Fruit fly (Drosophila melanogaster) whole organism, embryonic: Measurements from ENCODE around the gene ND-23.
A peak's percentile ranks its signal among the peaks of the same experiment; 100 is the strongest.

Experiments used
- Abd-B ChIP-seq: fragments of 200-800 bp; sonication (Bioruptor generic); optimal IDR thresholded peaks from 2 replicates; lab custom pipeline; 2018; ENCODE audit warnings: missing biosample characterization, mild to moderate bottlenecking, missing genetic modification characterization, moderate library complexity
- Atf-2 ChIP-seq: fragments of 200-800 bp; sonication (Bioruptor generic); optimal IDR thresholded peaks from 2 replicates; lab custom pipeline; 2016; ENCODE audit warnings: missing biosample characterization, missing genetic modification characterization
- CG10543 ChIP-seq: fragments of 200-800 bp; sonication (Bioruptor generic); optimal IDR thresholded peaks from 3 replicates; lab custom pipeline; 2017; ENCODE audit warnings: missing biosample characterization, mild to moderate bottlenecking, missing genetic modification characterization, moderate library complexity
- CG12219 ChIP-seq: fragments of 200-800 bp; sonication (Bioruptor generic); optimal IDR thresholded peaks from 3 replicates; lab custom pipeline; 2018; ENCODE audit warnings: missing biosample characterization, mild to moderate bottlenecking, missing genetic modification characterization
- CG13624 ChIP-seq: fragments of 200-800 bp; sonication (Bioruptor generic); optimal IDR thresholded peaks from 2 replicates; lab custom pipeline; 2016; ENCODE audit warnings: missing biosample characterization, missing genetic modification characterization
- CG16779 ChIP-seq: fragments of 200-800 bp; sonication (Bioruptor generic); IDR thresholded peaks from 2 replicates; pipeline ENCODE4 v1.3.6; 2022; ENCODE audit warnings: missing biosample characterization, missing genetic modification characterization
- CG17328 ChIP-seq: fragments of 200-800 bp; sonication (Bioruptor generic); IDR thresholded peaks from 2 replicates; pipeline ENCODE4 v1.3.6; 2022; ENCODE audit warnings: missing biosample characterization, missing genetic modification characterization
- CG2712 ChIP-seq: fragments of 200-800 bp; optimal IDR thresholded peaks from 3 replicates; lab custom pipeline; 2019; ENCODE audit warnings: missing biosample characterization, mild to moderate bottlenecking, missing genetic modification characterization, moderate library complexity
- CG2889 ChIP-seq: fragments of 200-800 bp; sonication (Bioruptor generic); IDR thresholded peaks from 3 replicates; pipeline ENCODE4 v1.3.6; 2022; ENCODE audit warnings: missing biosample characterization, missing genetic modification characterization
- CG30403 ChIP-seq: fragments of 200-800 bp; sonication (Bioruptor generic); optimal IDR thresholded peaks from 3 replicates; lab custom pipeline; 2016; ENCODE audit warnings: missing biosample characterization, missing genetic modification characterization
- CG34422 ChIP-seq: fragments of 200-800 bp; sonication (Bioruptor generic); IDR thresholded peaks from 3 replicates; pipeline ENCODE4 v1.3.6; 2022; ENCODE audit warnings: missing biosample characterization, missing genetic modification characterization
- CG5953 ChIP-seq: fragments of 200-800 bp; sonication (Bioruptor generic); IDR thresholded peaks from 2 replicates; pipeline ENCODE4 v1.3.6; 2022; ENCODE audit warnings: missing biosample characterization, missing genetic modification characterization
- CG6854 ChIP-seq: fragments of 200-800 bp; sonication (Bioruptor generic); optimal IDR thresholded peaks from 3 replicates; lab custom pipeline; 2017; ENCODE audit warnings: missing biosample characterization, mild to moderate bottlenecking, missing genetic modification characterization
- CG7372 ChIP-seq: fragments of 200-800 bp; sonication (Bioruptor generic); IDR thresholded peaks from 2 replicates; pipeline ENCODE4 v1.3.6; 2022; ENCODE audit warnings: missing biosample characterization, missing genetic modification characterization
- CG8089 ChIP-seq: fragments of 200-800 bp; sonication (Bioruptor generic); optimal IDR thresholded peaks from 3 replicates; lab custom pipeline; 2016; ENCODE audit warnings: missing biosample characterization, missing genetic modification characterization
- CG9727 ChIP-seq: fragments of 200-800 bp; sonication (Bioruptor generic); optimal IDR thresholded peaks from 3 replicates; lab custom pipeline; 2017; ENCODE audit warnings: missing biosample characterization, mild to moderate bottlenecking, missing genetic modification characterization
- CHES-1-like ChIP-seq: fragments of 200-800 bp; sonication (Bioruptor generic); optimal IDR thresholded peaks from 2 replicates; lab custom pipeline; 2016; ENCODE audit warnings: missing biosample characterization, missing genetic modification characterization
- D19B ChIP-seq: fragments of 200-800 bp; sonication (Bioruptor generic); optimal IDR thresholded peaks from 2 replicates; lab custom pipeline; 2017; ENCODE audit warnings: missing biosample characterization, mild to moderate bottlenecking, missing genetic modification characterization
- Dek ChIP-seq: fragments of 200-800 bp; sonication (Bioruptor generic); optimal IDR thresholded peaks from 3 replicates; lab custom pipeline; 2019; ENCODE audit warnings: missing biosample characterization, mild to moderate bottlenecking, missing genetic modification characterization, moderate library complexity
- Dip2 ChIP-seq: fragments of 200-800 bp; sonication (Bioruptor generic); IDR thresholded peaks from 2 replicates; pipeline ENCODE4 v1.3.6; 2022; ENCODE audit warnings: missing biosample characterization, missing genetic modification characterization
- Doc3 ChIP-seq: fragments of 200-800 bp; sonication (Bioruptor generic); IDR thresholded peaks from 3 replicates; pipeline ENCODE4 v1.3.6; 2022; ENCODE audit warnings: missing biosample characterization, missing genetic modification characterization; ENCODE audit not compliant: partially characterized antibody
- Eip74EF ChIP-seq, 2 experiments: fragments of 200-800 bp in 1 of 2; fragments of >200 bp in 1 of 2; sonication (Bioruptor generic) in 1 of 2; optimal IDR thresholded peaks; 2 replicates each; lab custom pipeline; 2017 to 2019; ENCODE audit warnings: missing biosample characterization in 2 of 2, missing genetic modification characterization in 2 of 2, mild to moderate bottlenecking in 1 of 2, moderate library complexity in 1 of 2
- GATAe ChIP-seq: fragments of 200-800 bp; sonication (Bioruptor generic); conservative IDR thresholded peaks from 2 replicates; pipeline ENCODE4 v1.3.6; 2022; ENCODE audit warnings: missing biosample characterization, missing genetic modification characterization
- Gug ChIP-seq: fragments of 200-800 bp; sonication (Bioruptor generic); IDR thresholded peaks from 4 replicates; pipeline ENCODE4 v1.3.6; 2022; ENCODE audit warnings: missing biosample characterization, missing genetic modification characterization
- HmgZ ChIP-seq: fragments of 200-800 bp; sonication (Bioruptor generic); optimal IDR thresholded peaks from 2 replicates; lab custom pipeline; 2018; ENCODE audit warnings: missing biosample characterization, mild to moderate bottlenecking, missing genetic modification characterization
- Hr39 ChIP-seq: fragments of >200 bp; optimal IDR thresholded peaks from 2 replicates; lab custom pipeline; 2017
- Hr51 ChIP-seq, 2 experiments: fragments of 200-800 bp; sonication (Bioruptor generic); optimal IDR thresholded peaks; 2 replicates in 1 of 2; 3 replicates in 1 of 2; lab custom pipeline; 2016 to 2018; ENCODE audit warnings: missing biosample characterization in 2 of 2, missing genetic modification characterization in 2 of 2, mild to moderate bottlenecking in 1 of 2, moderate library complexity in 1 of 2
- Mrtf ChIP-seq: fragments of 200-800 bp; sonication (Bioruptor generic); IDR thresholded peaks from 3 replicates; pipeline ENCODE4 v1.3.6; 2022; ENCODE audit warnings: missing biosample characterization, missing genetic modification characterization
- Opbp ChIP-seq: fragments of 200-800 bp; sonication (Bioruptor generic); IDR thresholded peaks from 3 replicates; pipeline ENCODE4 v1.3.6; 2022; ENCODE audit warnings: missing biosample characterization, missing genetic modification characterization; ENCODE audit not compliant: partially characterized antibody
- Spps ChIP-seq: fragments of 200-800 bp; sonication (Bioruptor generic); optimal IDR thresholded peaks from 2 replicates; lab custom pipeline; 2018; ENCODE audit warnings: missing biosample characterization, mild to moderate bottlenecking, missing genetic modification characterization
- Taf1 ChIP-seq: fragments of 200-800 bp; sonication (Bioruptor generic); IDR thresholded peaks from 2 replicates; pipeline ENCODE4 v1.3.6; 2022; ENCODE audit warnings: missing biosample characterization, missing genetic modification characterization
- al ChIP-seq: fragments of 200-800 bp; sonication (Bioruptor generic); IDR thresholded peaks from 2 replicates; pipeline ENCODE4 v1.3.6; 2022; ENCODE audit warnings: missing biosample characterization, missing genetic modification characterization
- amos ChIP-seq: fragments of 200-800 bp; sonication (Bioruptor generic); IDR thresholded peaks from 2 replicates; pipeline ENCODE4 v1.3.6; 2022; ENCODE audit warnings: missing biosample characterization, missing genetic modification characterization; ENCODE audit not compliant: partially characterized antibody
- ash1 ChIP-seq: fragments of 200-800 bp; sonication (Bioruptor generic); optimal IDR thresholded peaks from 2 replicates; lab custom pipeline; 2018; ENCODE audit warnings: missing biosample characterization, mild to moderate bottlenecking, missing genetic modification characterization
- caup ChIP-seq: fragments of 200-800 bp; sonication (Bioruptor generic); optimal IDR thresholded peaks from 3 replicates; lab custom pipeline; 2017; ENCODE audit warnings: missing biosample characterization, mild to moderate bottlenecking, missing genetic modification characterization, moderate library complexity; ENCODE audit not compliant: severe bottlenecking
- ci ChIP-seq: fragments of 200-800 bp; sonication (Bioruptor generic); IDR thresholded peaks from 3 replicates; pipeline ENCODE4 v1.3.6; 2022; ENCODE audit warnings: missing biosample characterization, missing genetic modification characterization
- fd64A ChIP-seq: fragments of 200-800 bp; sonication (Bioruptor generic); optimal IDR thresholded peaks from 3 replicates; lab custom pipeline; 2018; ENCODE audit warnings: missing biosample characterization, mild to moderate bottlenecking, missing genetic modification characterization
- gcm2 ChIP-seq: fragments of 200-800 bp; sonication (Bioruptor generic); optimal IDR thresholded peaks from 2 replicates; lab custom pipeline; 2016; ENCODE audit warnings: missing biosample characterization, missing genetic modification characterization
- gt ChIP-seq: fragments of 200-800 bp; sonication (Bioruptor generic); IDR thresholded peaks from 2 replicates; pipeline ENCODE4 v1.3.6; 2022; ENCODE audit warnings: missing biosample characterization, missing genetic modification characterization
- knrl ChIP-seq: fragments of 200-800 bp; sonication (Bioruptor generic); IDR thresholded peaks from 3 replicates; pipeline ENCODE4 v1.3.6; 2022; ENCODE audit warnings: missing biosample characterization, missing genetic modification characterization; ENCODE audit not compliant: partially characterized antibody
- lmd ChIP-seq: fragments of 200-800 bp; sonication (Bioruptor generic); IDR thresholded peaks from 2 replicates; pipeline ENCODE4 v1.3.6; 2022; ENCODE audit warnings: missing biosample characterization, missing genetic modification characterization
- lola ChIP-seq, 3 experiments: fragments of >200 bp in 2 of 3; fragments of 200-800 bp in 1 of 3; sonication (Bioruptor generic) in 1 of 3; optimal IDR thresholded peaks; 2 replicates each; lab custom pipeline; 2017 to 2019; ENCODE audit warnings: missing biosample characterization in 3 of 3, missing genetic modification characterization in 3 of 3, mild to moderate bottlenecking in 1 of 3, moderate library complexity in 1 of 3
- luna ChIP-seq: fragments of 200-800 bp; sonication (Bioruptor generic); optimal IDR thresholded peaks from 2 replicates; lab custom pipeline; 2016; ENCODE audit warnings: missing biosample characterization, missing genetic modification characterization
- prd ChIP-seq, 3 experiments: fragments of >200 bp in 2 of 3; fragments of 200-800 bp in 1 of 3; sonication (Bioruptor generic) in 1 of 3; optimal IDR thresholded peaks in 2 of 3; IDR thresholded peaks in 1 of 3; 2 replicates in 2 of 3; 3 replicates in 1 of 3; pipeline versions ENCODE4 v1.3.6 to Lab custom; 2017 to 2022; ENCODE audit warnings: missing biosample characterization in 1 of 3, missing genetic modification characterization in 1 of 3
- pum ChIP-seq: fragments of 200-800 bp; sonication (Bioruptor generic); optimal IDR thresholded peaks from 2 replicates; lab custom pipeline; 2016; ENCODE audit warnings: missing biosample characterization, missing genetic modification characterization
- salm ChIP-seq: fragments of 200-800 bp; sonication (Bioruptor generic); optimal IDR thresholded peaks from 2 replicates; lab custom pipeline; 2018; ENCODE audit warnings: missing biosample characterization, mild to moderate bottlenecking, missing genetic modification characterization
- shn ChIP-seq: fragments of 200-800 bp; sonication (Bioruptor generic); optimal IDR thresholded peaks from 3 replicates; lab custom pipeline; 2016; ENCODE audit warnings: missing biosample characterization, missing genetic modification characterization
- so ChIP-seq: fragments of 200-800 bp; sonication (Bioruptor generic); IDR thresholded peaks from 3 replicates; pipeline ENCODE4 v1.3.6; 2022; ENCODE audit warnings: missing biosample characterization, missing genetic modification characterization

The ND-23 gene

DNA sequence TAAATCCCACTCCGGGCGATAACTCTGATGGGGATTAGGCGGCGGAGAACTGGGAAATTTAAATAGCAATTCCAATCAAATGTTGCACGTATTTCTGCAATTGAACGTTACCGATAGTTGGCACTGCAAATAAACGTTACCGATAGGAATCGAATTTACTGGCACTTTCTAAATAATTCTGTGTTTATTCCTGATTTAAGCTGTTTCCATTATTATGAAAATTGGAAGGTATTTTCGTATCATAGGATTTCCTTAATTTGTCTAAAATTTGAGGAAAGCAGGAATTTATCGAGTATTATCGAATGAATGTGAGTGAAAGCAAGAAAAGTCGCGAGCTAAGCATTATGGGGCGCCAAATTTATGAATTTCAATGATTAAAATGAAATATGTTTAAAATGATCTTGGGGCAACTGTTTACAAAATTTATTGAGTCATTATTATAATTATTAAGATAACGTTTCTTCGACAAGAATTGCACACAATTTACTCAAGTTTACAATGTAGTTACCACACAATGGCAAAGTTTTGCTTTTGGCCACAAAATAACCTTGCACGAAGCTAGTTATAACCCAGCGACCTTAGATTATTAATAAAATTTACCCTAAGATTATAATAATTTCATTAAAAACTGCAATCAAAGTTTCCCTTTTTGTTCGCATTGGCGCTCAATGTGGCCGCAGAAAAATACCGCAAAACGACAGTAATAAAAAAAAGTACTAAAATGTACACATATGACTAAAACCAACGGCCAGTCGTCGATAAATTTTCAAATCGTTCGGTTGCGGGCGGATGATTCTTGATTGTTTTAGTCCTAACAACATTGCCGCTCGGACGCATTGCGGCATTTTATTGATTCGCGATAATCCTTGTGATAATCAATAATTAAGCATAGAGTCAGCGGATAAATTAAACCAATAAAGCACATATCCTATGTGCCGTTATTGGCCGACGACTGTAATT is 33.1 kb downstream of the ND-23 start, which contains the start of gene alpha-Man-IIb (continued):
- TF ChIP-seq GATAe (GFP tag; lab: Robert Waterston, UW): no peak
- TF ChIP-seq Hr51 (GFP tag; optimal IDR thresholded peaks at IDR 0.05; lab: Kevin White, UChicago): peak in 1 of 2 experiments; percentile 52
- no peak for TF ChIP-seq luna (GFP tag; lab: Kevin White, UChicago)
- no peak for TF ChIP-seq CG16779 (GFP tag; lab: Robert Waterston, UW)
- TF ChIP-seq Eip74EF (GFP tag; optimal IDR thresholded peaks at IDR 0.05; lab: Kevin White, UChicago): no peak
- no peak for TF ChIP-seq Dip2 (GFP tag; lab: Robert Waterston, UW)
- no peak for TF ChIP-seq al (GFP tag; lab: Robert Waterston, UW)
- no peak for TF ChIP-seq D19B (GFP tag; lab: Kevin White, UChicago)
- no peak for TF ChIP-seq Taf1 (GFP tag; lab: Robert Waterston, UW)
- TF ChIP-seq CG6854 (GFP tag; lab: Kevin White, UChicago): peak; percentile 54
- TF ChIP-seq CG2712 (tag; lab: Kevin White, UChicago): peak; percentile 8
- TF ChIP-seq CG2889 (GFP tag; lab: Robert Waterston, UW): no peak
- peak; percentile 39; the same call in 1 of the 3 replicates for TF ChIP-seq Mrtf
- TF ChIP-seq caup (GFP tag; lab: Kevin White, UChicago): no peak
- peak; percentile 83; the same call in 2 of the 3 replicates for TF ChIP-seq knrl (GFP tag; lab: Robert Waterston, UW)
- no peak for TF ChIP-seq CG10543 (GFP tag; lab: Kevin White, UChicago)
- TF ChIP-seq Doc3 (GFP tag; lab: Robert Waterston, UW): peak; percentile 92
- peak; percentile 71 for TF ChIP-seq Abd-B (GFP tag; lab: Kevin White, UChicago)
- TF ChIP-seq salm: no peak
- no peak for TF ChIP-seq Gug
- TF ChIP-seq CG13624: peak; percentile 0
- no peak for TF ChIP-seq CG5953 (GFP tag; lab: Robert Waterston, UW)
- TF ChIP-seq Atf-2: no peak
- peak; percentile 7 for TF ChIP-seq CG9727 (GFP tag; lab: Kevin White, UChicago)
- peak; percentile 64; the same call in 2 of the 3 replicates for TF ChIP-seq Opbp
- no peak for TF ChIP-seq lmd (GFP tag; lab: Robert Waterston, UW)
- TF ChIP-seq CG12219: no peak
- TF ChIP-seq ash1 (GFP tag; lab: Kevin White, UChicago): no peak
- peak; percentile 19 for TF ChIP-seq CHES-1-like
- peak; percentile 18 for TF ChIP-seq CG30403
- no peak for TF ChIP-seq shn (GFP tag; lab: Kevin White, UChicago)
- TF ChIP-seq lola (GFP tag; optimal IDR thresholded peaks at IDR 0.05; lab: Kevin White, UChicago): no peak
- TF ChIP-seq amos: peak; percentile 71
- no peak for TF ChIP-seq gt (GFP tag; lab: Robert Waterston, UW)
- no peak for TF ChIP-seq Hr39
- no peak for TF ChIP-seq pum
- no peak for TF ChIP-seq CG7372 (GFP tag; lab: Robert Waterston, UW)
- TF ChIP-seq Dek: peak; percentile 51
- no peak for TF ChIP-seq so (GFP tag; lab: Robert Waterston, UW)
- peak; percentile 84; the same call in 1 of the 3 replicates for TF ChIP-seq CG34422
- no peak for TF ChIP-seq Spps
- TF ChIP-seq CG8089 (GFP tag; lab: Kevin White, UChicago): no peak
- TF ChIP-seq ci (GFP tag; lab: Robert Waterston, UW): no peak; the same call in 1 of the 3 replicates
- TF ChIP-seq gcm2 (GFP tag; lab: Kevin White, UChicago): no peak
- peak; percentile 52 for TF ChIP-seq fd64A (GFP tag; lab: Kevin White, UChicago)
- no peak for TF ChIP-seq CG17328
- TF ChIP-seq prd (optimal IDR thresholded peaks at IDR 0.05; lab: Kevin White, UChicago): no peak
- 0 out of 3 replicates have a peak, but pooled peaks have one; percentile 5 for TF ChIP-seq prd (GFP tag; IDR thresholded peaks at IDR 0.05; lab: Robert Waterston, UW)
- TF ChIP-seq HmgZ (tag; lab: Kevin White, UChicago): peak; percentile 65
